Fruit fly (Drosophila melanogaster) whole organism, embryonic: ENCODE results near the gene CG42323.

Experiments
- Bdp1 ChIP-seq: fragments of 200-800 bp; sonication (Bioruptor generic); optimal IDR thresholded peaks from 3 replicates; lab custom pipeline; 2016; ENCODE audit warnings: missing biosample characterization, missing genetic modification characterization
- Blimp-1 ChIP-seq: fragments of 200-800 bp; sonication (Bioruptor generic); optimal IDR thresholded peaks from 3 replicates; lab custom pipeline; 2018; ENCODE audit warnings: missing biosample characterization, missing genetic modification characterization, mild to moderate bottlenecking, moderate library complexity, missing genetic modification reagents
- CG12391 ChIP-seq: fragments of 200-800 bp; sonication (Bioruptor generic); optimal IDR thresholded peaks from 3 replicates; lab custom pipeline; 2018; ENCODE audit warnings: missing biosample characterization, mild to moderate bottlenecking, missing genetic modification characterization, moderate library complexity
- CG1832 ChIP-seq: fragments of 200-800 bp; sonication (Bioruptor generic); optimal IDR thresholded peaks from 2 replicates; lab custom pipeline; 2017; ENCODE audit warnings: missing biosample characterization, mild to moderate bottlenecking, missing genetic modification characterization, inconsistent platforms
- CG8478 ChIP-seq: fragments of >200 bp; optimal IDR thresholded peaks from 2 replicates; lab custom pipeline; 2018
- CkIIα-i1 ChIP-seq: fragments of 200-800 bp; sonication (Bioruptor generic); IDR thresholded peaks from 2 replicates; pipeline ENCODE4 v1.3.6; 2022; ENCODE audit warnings: missing biosample characterization, missing genetic modification characterization
- Stat92E ChIP-seq, 3 experiments: fragments of >200 bp in 2 of 3; fragments of 200-800 bp in 1 of 3; sonication (Bioruptor generic) in 1 of 3; optimal IDR thresholded peaks; 2 replicates each; lab custom pipeline; 2017 to 2019; ENCODE audit warnings: missing biosample characterization in 3 of 3, missing genetic modification characterization in 3 of 3, mild to moderate bottlenecking in 1 of 3, moderate library complexity in 1 of 3
- ci ChIP-seq: fragments of 200-800 bp; sonication (Bioruptor generic); IDR thresholded peaks from 3 replicates; pipeline ENCODE4 v1.3.6; 2022; ENCODE audit warnings: missing biosample characterization, missing genetic modification characterization
- scrt ChIP-seq: fragments of 200-800 bp; sonication (Bioruptor generic); optimal IDR thresholded peaks from 2 replicates; lab custom pipeline; 2018; ENCODE audit warnings: missing biosample characterization, mild to moderate bottlenecking, missing genetic modification characterization, moderate library complexity

DNA sequence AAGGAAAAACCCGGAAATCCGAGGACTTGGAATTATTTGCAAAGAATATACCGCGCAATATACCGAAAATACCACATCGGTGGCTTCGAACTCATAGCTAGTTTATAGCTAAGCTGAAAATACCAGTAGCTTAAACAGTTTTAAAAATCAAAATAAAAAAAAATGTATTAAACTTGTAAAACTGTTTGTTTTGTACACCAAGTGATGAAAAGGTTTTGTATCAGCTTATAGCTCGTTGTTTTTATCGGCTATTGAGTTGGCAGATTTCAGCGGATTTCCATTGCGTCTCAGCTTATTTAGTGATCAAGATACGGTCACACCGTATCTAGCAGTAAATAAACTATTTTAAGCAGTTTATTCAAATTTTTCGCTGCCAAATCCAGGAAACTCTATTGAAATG lies 42.4 kb upstream of the CG42323 start, which contains the start of the genes por and CG6179:
- TF ChIP-seq CG12391 (tag; lab: Kevin White, UChicago) (no peak), CG1832 (GFP tag; lab: Kevin White, UChicago) (no peak), scrt (GFP tag; lab: Kevin White, UChicago) (no peak), Blimp-1 (no peak), CkIIα-i1 (no peak), Bdp1 (GFP tag; lab: Kevin White, UChicago) (no peak), Stat92E (GFP tag; optimal IDR thresholded peaks at IDR 0.05; lab: Kevin White, UChicago) (no peak), ci (no peak), CG8478 (lab: Kevin White, UChicago) (no peak)
